Worm (Caenorhabditis elegans): ENCODE results near the gene ltd-1.

ce11 chrII:8124867-8125266, 32.3 kb upstream of the ltd-1 start, which contains the start of gene ire-1:
- TF ChIP-seq hmg-1.1 (GFP tag; IDR thresholded peaks at IDR 0.05) = peak; percentile 38; the same call in 1 of the 2 replicates
- peak; percentile 23 for TF ChIP-seq pqm-1 (tag; optimal IDR thresholded peaks at IDR 0.05)
- no peak for TF ChIP-seq egl-43 (GFP tag; IDR thresholded peaks at IDR 0.05)
- TF ChIP-seq mep-1 (tag; optimal IDR thresholded peaks at IDR 0.05) = peak; percentile 70
- no peak for TF ChIP-seq snpc-4 (tag; optimal IDR thresholded peaks at IDR 0.05)
- peak; percentile 42 for TF ChIP-seq lin-13 (GFP tag; optimal IDR thresholded peaks at IDR 0.05)
- TF ChIP-seq nhr-28 (tag; optimal IDR thresholded peaks at IDR 0.05) = peak; percentile 49
- no peak for TF ChIP-seq ces-1 (GFP tag; optimal IDR thresholded peaks at IDR 0.05)
- TF ChIP-seq madf-9 (GFP tag; conservative IDR thresholded peaks at IDR 0.05) = no peak
- TF ChIP-seq egl-27 (tag; optimal IDR thresholded peaks at IDR 0.05) = no peak
- TF ChIP-seq aly-2 (tag; optimal IDR thresholded peaks at IDR 0.05) = no peak
- peak; percentile 42 for TF ChIP-seq hlh-30 (tag; optimal IDR thresholded peaks at IDR 0.05; ENCODE audit: insufficient read depth)
- TF ChIP-seq daf-12 (tag; optimal IDR thresholded peaks at IDR 0.05) = no peak
